Worm (Caenorhabditis elegans): ENCODE results near the gene Y67D8C.9.

Y67D8C.9 gene

DNA sequence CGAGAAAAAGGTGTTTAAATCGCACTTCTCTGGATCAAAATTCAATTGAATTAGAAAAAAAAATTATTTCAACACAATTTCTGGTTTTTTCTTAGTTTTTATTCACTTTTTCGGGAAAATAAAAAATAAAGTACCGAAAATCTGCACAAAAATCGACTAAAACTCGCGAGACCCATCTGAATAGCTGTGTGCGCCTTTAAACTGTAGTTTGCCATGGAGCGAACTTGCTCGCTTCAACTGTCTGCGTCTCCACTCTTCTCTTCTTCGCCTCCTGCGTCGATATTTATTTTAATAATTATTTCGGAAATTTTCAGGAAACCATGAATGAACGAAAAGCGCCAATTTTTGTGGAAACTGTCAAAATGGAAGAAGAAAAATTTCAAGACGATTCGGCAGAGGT, 30.9 kb downstream of the Y67D8C.9 start (continued):
- no peak for TF ChIP-seq egl-44 (GFP tag; IDR thresholded peaks at IDR 0.05)
- no peak for TF ChIP-seq ztf-6 (GFP tag; IDR thresholded peaks at IDR 0.05)
- no peak for TF ChIP-seq F22D6.2 (tag; optimal IDR thresholded peaks at IDR 0.05)
- TF ChIP-seq pha-4 (tag; optimal IDR thresholded peaks at IDR 0.05) = no peak
- TF ChIP-seq nhr-27 (tag; optimal IDR thresholded peaks at IDR 0.05) = no peak
- no peak for TF ChIP-seq madf-10 (tag; optimal IDR thresholded peaks at IDR 0.05)
- TF ChIP-seq him-1 (tag; optimal IDR thresholded peaks at IDR 0.05) = no peak
- TF ChIP-seq Y53G8AR.9 (GFP tag; conservative IDR thresholded peaks at IDR 0.05) = no peak
- TF ChIP-seq ama-1 (optimal IDR thresholded peaks at IDR 0.05) = no peak
- no peak for TF ChIP-seq ama-1 (GFP tag; optimal IDR thresholded peaks at IDR 0.05)
- TF ChIP-seq ztf-28 (GFP tag; IDR thresholded peaks at IDR 0.05) = 0 out of 2 replicates have a peak, but pooled peaks have one; percentile 57
- TF ChIP-seq F23B12.7 (tag; optimal IDR thresholded peaks at IDR 0.05; ENCODE audit: insufficient read depth) = no peak
- TF ChIP-seq let-607 (tag; optimal IDR thresholded peaks at IDR 0.05) = no peak
- TF ChIP-seq madf-3 (GFP tag; IDR thresholded peaks at IDR 0.05) = no peak
- TF ChIP-seq bed-1 (GFP tag; IDR thresholded peaks at IDR 0.05) = no peak
- no peak for TF ChIP-seq T07F8.4 (tag; optimal IDR thresholded peaks at IDR 0.05)
- TF ChIP-seq sptf-2 (GFP tag; optimal IDR thresholded peaks at IDR 0.05) = no peak
- no peak for TF ChIP-seq F52B5.7 (tag; optimal IDR thresholded peaks at IDR 0.05)
- TF ChIP-seq atf-7 (tag; optimal IDR thresholded peaks at IDR 0.05) = no peak
- TF ChIP-seq K12H6.12 (tag; optimal IDR thresholded peaks at IDR 0.05) = no peak
- TF ChIP-seq F57C9.4 (tag; optimal IDR thresholded peaks at IDR 0.05) = no peak
- no peak for TF ChIP-seq ztf-22 (GFP tag; optimal IDR thresholded peaks at IDR 0.05)
- TF ChIP-seq sdz-38 (tag; optimal IDR thresholded peaks at IDR 0.05) = no peak
- TF ChIP-seq lir-1 (GFP tag; conservative IDR thresholded peaks at IDR 0.05) = no peak
- no peak for TF ChIP-seq hmg-20 (GFP tag; IDR thresholded peaks at IDR 0.05)
- TF ChIP-seq B0261.1 (tag; optimal IDR thresholded peaks at IDR 0.05) = no peak
- TF ChIP-seq fkh-3 (tag; optimal IDR thresholded peaks at IDR 0.05) = no peak
- no peak for TF ChIP-seq Y53F4B.3 (GFP tag; IDR thresholded peaks at IDR 0.05)
- no peak for TF ChIP-seq dpl-1 (GFP tag; optimal IDR thresholded peaks at IDR 0.05)
- no peak for TF ChIP-seq aptf-2 (GFP tag; conservative IDR thresholded peaks at IDR 0.05)
- TF ChIP-seq rec-8 (tag; optimal IDR thresholded peaks at IDR 0.05) = no peak
- no peak for TF ChIP-seq lin-40 (tag; optimal IDR thresholded peaks at IDR 0.05)
- no peak for TF ChIP-seq cebp-2 (GFP tag; IDR thresholded peaks at IDR 0.05)
- no peak for TF ChIP-seq rpc-1 (optimal IDR thresholded peaks at IDR 0.05)
- no peak for TF ChIP-seq rpc-1 (tag; optimal IDR thresholded peaks at IDR 0.05)
- no peak for TF ChIP-seq mxl-1 (tag; optimal IDR thresholded peaks at IDR 0.05)
- no peak for TF ChIP-seq tbx-9 (tag; optimal IDR thresholded peaks at IDR 0.05; ENCODE audit: borderline replicate concordance)
- TF ChIP-seq lin-54 (GFP tag; optimal IDR thresholded peaks at IDR 0.05) = no peak
- no peak for TF ChIP-seq C17E4.6 (GFP tag; IDR thresholded peaks at IDR 0.05)
- TF ChIP-seq ets-4 (GFP tag; optimal IDR thresholded peaks at IDR 0.05) = no peak
- peak; percentile 70 for TF ChIP-seq D2030.7 (GFP tag; IDR thresholded peaks at IDR 0.05)
- TF ChIP-seq aptf-3 (GFP tag; IDR thresholded peaks at IDR 0.05) = no peak
- no peak for TF ChIP-seq Y79H2A.3 (GFP tag; conservative IDR thresholded peaks at IDR 0.05)
- peak; percentile 82 for TF ChIP-seq ceh-91 (GFP tag; IDR thresholded peaks at IDR 0.05)
- TF ChIP-seq B0035.1 (tag; optimal IDR thresholded peaks at IDR 0.05) = no peak
- TF ChIP-seq let-526 (GFP tag; IDR thresholded peaks at IDR 0.05) = no peak
- TF ChIP-seq xnd-1 (tag; optimal IDR thresholded peaks at IDR 0.05) = peak; percentile 55
- TF ChIP-seq zfh-2 (GFP tag; conservative IDR thresholded peaks at IDR 0.05) = no peak
- TF ChIP-seq lsy-27 (tag; optimal IDR thresholded peaks at IDR 0.05; ENCODE audit: borderline replicate concordance, insufficient read depth) = no peak
- peak; percentile 87 for TF ChIP-seq mcd-1 (GFP tag; IDR thresholded peaks at IDR 0.05)
